Fruit fly (Drosophila melanogaster) whole organism, embryonic: ENCODE data around the gene CrebB.
A peak's percentile ranks its signal among the peaks of the same experiment; 100 is the strongest.

Experiments used
- Aef1 ChIP-seq: fragments of 200-800 bp; sonication (Bioruptor generic); IDR thresholded peaks from 3 replicates; pipeline ENCODE4 v1.3.6; 2022; ENCODE audit warnings: missing biosample characterization, missing genetic modification characterization
- Antp ChIP-seq: fragments of 200-800 bp; sonication (Bioruptor generic); optimal IDR thresholded peaks from 3 replicates; lab custom pipeline; 2016; ENCODE audit warnings: missing biosample characterization, missing genetic modification characterization
- Atf6 ChIP-seq: fragments of 200-800 bp; sonication (Bioruptor generic); IDR thresholded peaks from 2 replicates; pipeline ENCODE4 v1.3.6; 2022; ENCODE audit warnings: missing biosample characterization, missing genetic modification characterization
- B-H1 ChIP-seq: fragments of 200-800 bp; sonication (Bioruptor generic); IDR thresholded peaks from 3 replicates; pipeline ENCODE4 v1.3.6; 2022; ENCODE audit warnings: missing biosample characterization, missing genetic modification characterization
- Bteb2 ChIP-seq: fragments of 200-800 bp; sonication (Bioruptor generic); optimal IDR thresholded peaks from 2 replicates; lab custom pipeline; 2016; ENCODE audit warnings: missing biosample characterization, missing genetic modification characterization
- CG12219 ChIP-seq: fragments of 200-800 bp; sonication (Bioruptor generic); optimal IDR thresholded peaks from 3 replicates; lab custom pipeline; 2018; ENCODE audit warnings: missing biosample characterization, mild to moderate bottlenecking, missing genetic modification characterization
- CG14441 ChIP-seq: fragments of 200-800 bp; sonication (Bioruptor generic); IDR thresholded peaks from 2 replicates; pipeline ENCODE4 v1.3.6; 2022; ENCODE audit warnings: missing biosample characterization, missing genetic modification characterization
- CG18599 ChIP-seq: fragments of 200-800 bp; sonication (Bioruptor generic); optimal IDR thresholded peaks from 3 replicates; lab custom pipeline; 2017; ENCODE audit warnings: missing biosample characterization, missing genetic modification characterization, mild to moderate bottlenecking, moderate library complexity, missing genetic modification reagents
- CG2120 ChIP-seq: fragments of 200-800 bp; sonication (Bioruptor generic); optimal IDR thresholded peaks from 3 replicates; lab custom pipeline; 2016; ENCODE audit warnings: missing biosample characterization, missing genetic modification characterization
- CG2678 ChIP-seq: fragments of 200-800 bp; sonication (Bioruptor generic); optimal IDR thresholded peaks from 3 replicates; lab custom pipeline; 2019; ENCODE audit warnings: missing biosample characterization, mild to moderate bottlenecking, missing genetic modification characterization, moderate library complexity
- CG2875 ChIP-seq: fragments of 200-800 bp; sonication (Bioruptor generic); optimal IDR thresholded peaks from 2 replicates; lab custom pipeline; 2017; ENCODE audit warnings: missing biosample characterization, mild to moderate bottlenecking, missing genetic modification characterization, missing genetic modification reagents
- CG3065 ChIP-seq: fragments of 200-800 bp; sonication (Bioruptor generic); optimal IDR thresholded peaks from 2 replicates; lab custom pipeline; 2016; ENCODE audit warnings: missing biosample characterization, missing genetic modification characterization
- CG32772 ChIP-seq: fragments of 200-800 bp; sonication (Bioruptor generic); IDR thresholded peaks from 2 replicates; pipeline ENCODE4 v1.3.6; 2022; ENCODE audit warnings: missing biosample characterization, missing genetic modification characterization
- CG42726 ChIP-seq: fragments of 200-800 bp; sonication (Bioruptor generic); IDR thresholded peaks from 2 replicates; pipeline ENCODE4 v1.3.6; 2022; ENCODE audit warnings: missing biosample characterization, missing genetic modification characterization; ENCODE audit not compliant: partially characterized antibody
- CG4282 ChIP-seq: fragments of 200-800 bp; sonication (Bioruptor generic); optimal IDR thresholded peaks from 2 replicates; lab custom pipeline; 2016; ENCODE audit warnings: missing biosample characterization, missing genetic modification characterization
- CG4328 ChIP-seq: fragments of 200-800 bp; sonication (Bioruptor generic); optimal IDR thresholded peaks from 3 replicates; lab custom pipeline; 2017; ENCODE audit warnings: missing biosample characterization, missing genetic modification reagents, missing genetic modification characterization
- CG4854 ChIP-seq: fragments of 200-800 bp; sonication (Bioruptor generic); optimal IDR thresholded peaks from 2 replicates; lab custom pipeline; 2016; ENCODE audit warnings: missing biosample characterization, missing genetic modification characterization, inconsistent platforms
- CG9609 ChIP-seq: fragments of 200-800 bp; sonication (Bioruptor generic); optimal IDR thresholded peaks from 3 replicates; lab custom pipeline; 2016; ENCODE audit warnings: missing biosample characterization, missing genetic modification characterization
- CG9727 ChIP-seq: fragments of 200-800 bp; sonication (Bioruptor generic); optimal IDR thresholded peaks from 3 replicates; lab custom pipeline; 2017; ENCODE audit warnings: missing biosample characterization, mild to moderate bottlenecking, missing genetic modification characterization
- CG9797 ChIP-seq: fragments of 200-800 bp; sonication (Bioruptor generic); optimal IDR thresholded peaks from 3 replicates; lab custom pipeline; 2018; ENCODE audit warnings: missing biosample characterization, mild to moderate bottlenecking, missing genetic modification characterization
- D19B ChIP-seq: fragments of 200-800 bp; sonication (Bioruptor generic); optimal IDR thresholded peaks from 2 replicates; lab custom pipeline; 2017; ENCODE audit warnings: missing biosample characterization, mild to moderate bottlenecking, missing genetic modification characterization
- Eip74EF ChIP-seq, 2 experiments: fragments of 200-800 bp in 1 of 2; fragments of >200 bp in 1 of 2; sonication (Bioruptor generic) in 1 of 2; optimal IDR thresholded peaks; 2 replicates each; lab custom pipeline; 2017 to 2019; ENCODE audit warnings: missing biosample characterization in 2 of 2, missing genetic modification characterization in 2 of 2, mild to moderate bottlenecking in 1 of 2, moderate library complexity in 1 of 2
- Mes4 ChIP-seq: fragments of 200-800 bp; sonication (Bioruptor generic); optimal IDR thresholded peaks from 2 replicates; lab custom pipeline; 2016; ENCODE audit warnings: missing biosample characterization, missing genetic modification characterization
- Pdp1 ChIP-seq, 2 experiments: fragments of 200-800 bp; sonication (Bioruptor generic); optimal IDR thresholded peaks; 3 replicates each; lab custom pipeline; 2016; ENCODE audit warnings: missing biosample characterization in 2 of 2, missing genetic modification characterization in 2 of 2, mild to moderate bottlenecking in 1 of 2, moderate library complexity in 1 of 2
- Sox102F ChIP-seq: fragments of 200-800 bp; sonication (Bioruptor generic); optimal IDR thresholded peaks from 2 replicates; lab custom pipeline; 2018; ENCODE audit warnings: missing biosample characterization, mild to moderate bottlenecking, missing genetic modification characterization, moderate library complexity
- Xrp1 ChIP-seq: fragments of 200-800 bp; sonication (Bioruptor generic); IDR thresholded peaks from 2 replicates; pipeline ENCODE4 v1.3.6; 2022; ENCODE audit warnings: missing biosample characterization, missing genetic modification characterization
- ab ChIP-seq: fragments of 200-800 bp; sonication (Bioruptor generic); optimal IDR thresholded peaks from 2 replicates; lab custom pipeline; 2016; ENCODE audit warnings: missing biosample characterization, missing genetic modification characterization
- bbx ChIP-seq: fragments of 200-800 bp; sonication (Bioruptor generic); IDR thresholded peaks from 2 replicates; pipeline ENCODE4 v1.3.6; 2022; ENCODE audit warnings: missing biosample characterization, missing genetic modification characterization; ENCODE audit not compliant: partially characterized antibody
- chm ChIP-seq: fragments of 200-800 bp; sonication (Bioruptor generic); IDR thresholded peaks from 2 replicates; pipeline ENCODE4 v1.3.6; 2022; ENCODE audit warnings: missing biosample characterization, missing genetic modification characterization
- crol ChIP-seq: fragments of 200-800 bp; sonication (Bioruptor generic); IDR thresholded peaks from 2 replicates; pipeline ENCODE4 v1.3.6; 2022; ENCODE audit warnings: missing biosample characterization, missing genetic modification characterization
- dm ChIP-seq: fragments of 200-800 bp; sonication (Bioruptor generic); optimal IDR thresholded peaks from 3 replicates; lab custom pipeline; 2016; ENCODE audit warnings: missing biosample characterization, missing genetic modification characterization
- fu2 ChIP-seq: fragments of 200-800 bp; sonication (Bioruptor generic); optimal IDR thresholded peaks from 2 replicates; lab custom pipeline; 2016; ENCODE audit warnings: missing biosample characterization, missing genetic modification characterization
- gem ChIP-seq: fragments of 200-800 bp; sonication (Bioruptor generic); optimal IDR thresholded peaks from 2 replicates; lab custom pipeline; 2019; ENCODE audit warnings: missing biosample characterization, mild to moderate bottlenecking, missing genetic modification characterization, moderate library complexity
- her ChIP-seq: fragments of 200-800 bp; sonication (Bioruptor generic); optimal IDR thresholded peaks from 2 replicates; lab custom pipeline; 2016; ENCODE audit warnings: missing biosample characterization, missing genetic modification characterization
- kni ChIP-seq: fragments of 200-800 bp; sonication (Bioruptor generic); optimal IDR thresholded peaks from 3 replicates; lab custom pipeline; 2017; ENCODE audit warnings: mild to moderate bottlenecking, missing biosample characterization, missing genetic modification reagents, missing genetic modification characterization
- lov ChIP-seq, 2 experiments: fragments of 200-800 bp in 1 of 2; fragments of >200 bp in 1 of 2; sonication (Bioruptor generic) in 1 of 2; IDR thresholded peaks in 1 of 2; optimal IDR thresholded peaks in 1 of 2; 2 replicates in 1 of 2; 3 replicates in 1 of 2; pipeline versions ENCODE4 v1.3.6 to Lab custom; 2017 to 2022; ENCODE audit warnings: missing biosample characterization in 1 of 2, missing genetic modification characterization in 1 of 2
- maf-S ChIP-seq: fragments of 200-800 bp; sonication (Bioruptor generic); optimal IDR thresholded peaks from 2 replicates; lab custom pipeline; 2016; ENCODE audit warnings: missing biosample characterization, missing genetic modification characterization
- mam ChIP-seq: fragments of 200-800 bp; sonication (Bioruptor generic); optimal IDR thresholded peaks from 3 replicates; lab custom pipeline; 2016; ENCODE audit warnings: missing biosample characterization, missing genetic modification characterization
- nau ChIP-seq: fragments of 200-800 bp; sonication (Bioruptor generic); optimal IDR thresholded peaks from 3 replicates; lab custom pipeline; 2017; ENCODE audit warnings: missing biosample characterization, mild to moderate bottlenecking, missing genetic modification characterization, missing genetic modification reagents
- nmo ChIP-seq: fragments of 200-800 bp; sonication (Bioruptor generic); optimal IDR thresholded peaks from 2 replicates; lab custom pipeline; 2018; ENCODE audit warnings: missing biosample characterization, mild to moderate bottlenecking, missing genetic modification characterization, moderate library complexity
- oc ChIP-seq: fragments of 200-800 bp; sonication (Bioruptor generic); optimal IDR thresholded peaks from 2 replicates; lab custom pipeline; 2018; ENCODE audit warnings: missing biosample characterization, mild to moderate bottlenecking, missing genetic modification characterization, moderate library complexity
- onecut ChIP-seq: fragments of 200-800 bp; sonication (Bioruptor generic); IDR thresholded peaks from 2 replicates; pipeline ENCODE4 v1.3.6; 2022; ENCODE audit warnings: missing biosample characterization, missing genetic modification characterization
- pb ChIP-seq: fragments of 200-800 bp; sonication (Bioruptor generic); optimal IDR thresholded peaks from 3 replicates; lab custom pipeline; 2016; ENCODE audit warnings: missing biosample characterization, missing genetic modification characterization
- prd ChIP-seq, 3 experiments: fragments of >200 bp in 2 of 3; fragments of 200-800 bp in 1 of 3; sonication (Bioruptor generic) in 1 of 3; optimal IDR thresholded peaks in 2 of 3; IDR thresholded peaks in 1 of 3; 2 replicates in 2 of 3; 3 replicates in 1 of 3; pipeline versions ENCODE4 v1.3.6 to Lab custom; 2017 to 2022; ENCODE audit warnings: missing biosample characterization in 1 of 3, missing genetic modification characterization in 1 of 3
- shn ChIP-seq: fragments of 200-800 bp; sonication (Bioruptor generic); optimal IDR thresholded peaks from 3 replicates; lab custom pipeline; 2016; ENCODE audit warnings: missing biosample characterization, missing genetic modification characterization
- sob ChIP-seq: fragments of 200-800 bp; sonication (Bioruptor generic); IDR thresholded peaks from 2 replicates; pipeline ENCODE4 v1.3.6; 2022; ENCODE audit warnings: missing biosample characterization, missing genetic modification characterization
- tgo ChIP-seq: fragments of 200-800 bp; sonication (Bioruptor generic); IDR thresholded peaks from 3 replicates; pipeline ENCODE4 v1.3.6; 2022; ENCODE audit warnings: missing biosample characterization, missing genetic modification characterization

The CrebB gene

dm6 chrX:18366033-18366850 is at the start of gene CrebB:
TSS of gene CrebB (plus strand) at chrX:18366357.
- peak; percentile 10 for TF ChIP-seq dm (GFP tag; lab: Kevin White, UChicago)
- TF ChIP-seq Atf6 (GFP tag; lab: Robert Waterston, UW): no peak
- TF ChIP-seq CG2678 (tag; lab: Kevin White, UChicago): peak; percentile 14
- TF ChIP-seq prd (optimal IDR thresholded peaks at IDR 0.05; lab: Kevin White, UChicago): no peak
- TF ChIP-seq prd (GFP tag; IDR thresholded peaks at IDR 0.05; lab: Robert Waterston, UW): peak; percentile 21; the same call in 1 of the 3 replicates
- no peak for TF ChIP-seq ab (GFP tag; lab: Kevin White, UChicago)
- TF ChIP-seq CG9609: peak; percentile 43
- TF ChIP-seq tgo (GFP tag; lab: Robert Waterston, UW): peak; percentile 22; the same call in 1 of the 3 replicates
- TF ChIP-seq CG9727: no peak
- TF ChIP-seq oc: peak; percentile 82
- TF ChIP-seq her (GFP tag; lab: Kevin White, UChicago): no peak
- TF ChIP-seq kni (GFP tag; lab: Kevin White, UChicago): peak; percentile 91
- TF ChIP-seq CG2120 (GFP tag; lab: Kevin White, UChicago): peak; percentile 26
- peak; percentile 45 for TF ChIP-seq sob (GFP tag; lab: Robert Waterston, UW)
- 0 out of 2 replicates have a peak, but pooled peaks have one; percentile 4 for TF ChIP-seq onecut
- peak; percentile 12 for TF ChIP-seq CG2875 (GFP tag; lab: Kevin White, UChicago)
- peak; percentile 41 for TF ChIP-seq Bteb2
- peak; percentile 44 for TF ChIP-seq mam (GFP tag; lab: Kevin White, UChicago)
- peak; percentile 31; the same call in 1 of the 2 replicates for TF ChIP-seq Xrp1 (GFP tag; lab: Robert Waterston, UW)
- peak; percentile 16 for TF ChIP-seq shn
- peak; percentile 60 for TF ChIP-seq CG14441 (GFP tag; lab: Robert Waterston, UW)
- no peak for TF ChIP-seq nau (GFP tag; lab: Kevin White, UChicago)
- TF ChIP-seq B-H1 (GFP tag; lab: Robert Waterston, UW): no peak; the same call in 2 of the 3 replicates
- TF ChIP-seq nmo (GFP tag; lab: Kevin White, UChicago): peak; percentile 7
- TF ChIP-seq CG4282: peak; percentile 7
- no peak for TF ChIP-seq maf-S (GFP tag; lab: Kevin White, UChicago)
- TF ChIP-seq pb (GFP tag; lab: Kevin White, UChicago): no peak
- peak; percentile 75 for TF ChIP-seq Aef1 (GFP tag; lab: Robert Waterston, UW)
- TF ChIP-seq lov (optimal IDR thresholded peaks at IDR 0.05; lab: Kevin White, UChicago): no peak
- no peak for TF ChIP-seq lov (GFP tag; IDR thresholded peaks at IDR 0.05; lab: Robert Waterston, UW)
- TF ChIP-seq CG32772 (GFP tag; lab: Robert Waterston, UW): 0 out of 2 replicates have a peak, but pooled peaks have one; percentile 22
- no peak for TF ChIP-seq Eip74EF (GFP tag; optimal IDR thresholded peaks at IDR 0.05; lab: Kevin White, UChicago)
- peak; percentile 19 for TF ChIP-seq Sox102F (GFP tag; lab: Kevin White, UChicago)
- no peak for TF ChIP-seq CG42726 (GFP tag; lab: Robert Waterston, UW)
- peak; percentile 36 for TF ChIP-seq Antp (GFP tag; lab: Kevin White, UChicago)
- peak; percentile 30 for TF ChIP-seq gem (tag; lab: Kevin White, UChicago)
- no peak for TF ChIP-seq Mes4 (GFP tag; lab: Kevin White, UChicago)
- TF ChIP-seq CG18599 (GFP tag; lab: Kevin White, UChicago): peak; percentile 63
- peak in 1 of 2 experiments; percentile 98 for TF ChIP-seq Pdp1 (GFP tag; optimal IDR thresholded peaks at IDR 0.05; lab: Kevin White, UChicago)
- TF ChIP-seq fu2: peak; percentile 4
- TF ChIP-seq bbx (GFP tag; lab: Robert Waterston, UW): 0 out of 2 replicates have a peak, but pooled peaks have one; percentile 48
- TF ChIP-seq CG4854: peak; percentile 15
- no peak for TF ChIP-seq CG3065 (GFP tag; lab: Kevin White, UChicago)
- TF ChIP-seq D19B (GFP tag; lab: Kevin White, UChicago): no peak
- TF ChIP-seq CG12219 (GFP tag; lab: Kevin White, UChicago): peak; percentile 35
- TF ChIP-seq CG4328 (GFP tag; lab: Kevin White, UChicago): no peak
- peak; percentile 100 for TF ChIP-seq crol (GFP tag; lab: Robert Waterston, UW)
- TF ChIP-seq chm (GFP tag; lab: Robert Waterston, UW): peak; percentile 45; the same call in 1 of the 2 replicates
- no peak for TF ChIP-seq CG9797 (GFP tag; lab: Kevin White, UChicago)
